Fruit fly (Drosophila melanogaster): Measurements from ENCODE around the gene Sfp24Ba.
A peak's percentile ranks its signal among the peaks of the same experiment; 100 is the strongest.

Gene Sfp24Ba

DNA sequence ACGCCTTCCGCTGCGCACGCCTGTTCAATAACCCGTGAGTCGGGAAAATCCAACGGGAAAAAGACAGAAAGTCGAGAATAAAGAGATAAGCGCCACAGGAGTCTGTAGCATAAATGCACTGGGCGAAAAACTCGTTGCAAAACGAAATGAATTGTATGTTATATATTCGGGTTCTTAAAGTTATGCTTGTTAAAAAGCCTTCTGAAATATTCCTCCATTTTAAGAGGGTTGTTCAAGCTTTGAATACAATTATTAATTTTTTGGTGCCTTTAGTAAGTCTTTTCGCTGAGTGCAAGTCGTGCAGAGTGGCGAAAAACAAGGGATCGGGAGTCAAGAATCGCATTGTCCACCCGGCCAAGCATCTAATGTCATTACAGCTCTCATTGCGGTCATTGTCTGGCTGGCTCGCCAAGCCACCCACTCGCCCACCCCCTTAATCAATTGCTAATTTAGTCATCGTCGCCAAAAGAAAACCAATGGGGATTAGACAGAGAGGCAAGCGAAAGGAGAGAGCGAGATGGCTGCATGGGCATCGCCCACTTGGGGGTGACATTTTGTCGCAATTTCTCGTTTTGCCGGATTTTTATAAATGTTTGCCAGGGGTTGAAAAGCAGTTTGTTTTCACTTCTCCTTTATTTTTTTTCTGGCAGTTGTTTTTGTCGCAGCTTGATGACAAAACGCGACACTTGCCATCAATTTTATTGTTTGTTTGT is 16.9 kb upstream of the Sfp24Ba start (continued):
- no peak for TF ChIP-seq CG14860 (GFP tag; IDR thresholded peaks at IDR 0.05; ENCODE audit: partially characterized antibody)
- TF ChIP-seq BtbVII (GFP tag; optimal IDR thresholded peaks at IDR 0.05), result no peak
- no peak for TF ChIP-seq tup (GFP tag; optimal IDR thresholded peaks at IDR 0.05)
- peak; percentile 2 for TF ChIP-seq CG4424 (GFP tag; optimal IDR thresholded peaks at IDR 0.05)
- TF ChIP-seq CG10321 (GFP tag; IDR thresholded peaks at IDR 0.05), result 0 out of 2 replicates have a peak, but pooled peaks have one; percentile 18
- TF ChIP-seq CG1792 (GFP tag; optimal IDR thresholded peaks at IDR 0.05), result no peak
- TF ChIP-seq Doc2 (GFP tag; IDR thresholded peaks at IDR 0.05), result no peak
- TF ChIP-seq sens (GFP tag), result peak; percentile 84
- no peak for TF ChIP-seq CG9876 (GFP tag; optimal IDR thresholded peaks at IDR 0.05)
- TF ChIP-seq zen (tag; optimal IDR thresholded peaks at IDR 0.05), result peak; percentile 40
- TF ChIP-seq CG10543 (GFP tag; optimal IDR thresholded peaks at IDR 0.05), result no peak
- TF ChIP-seq ttk (GFP tag; IDR thresholded peaks at IDR 0.05), result peak; percentile 22; the same call in 1 of the 2 replicates
- no peak for TF ChIP-seq abd-A (tag; optimal IDR thresholded peaks at IDR 0.05)
- 0 out of 3 replicates have a peak, but pooled peaks have one; percentile 49 for TF ChIP-seq zfh1 (GFP tag; IDR thresholded peaks at IDR 0.05)
- peak; percentile 19 for TF ChIP-seq Chrac-16 (GFP tag; optimal IDR thresholded peaks at IDR 0.05)
- TF ChIP-seq Xrp1 (GFP tag; IDR thresholded peaks at IDR 0.05), result peak; percentile 55; the same call in 1 of the 2 replicates
- peak; percentile 37; the same call in 1 of the 3 replicates for TF ChIP-seq row (GFP tag; IDR thresholded peaks at IDR 0.05)
- no peak for TF ChIP-seq NK7.1 (GFP tag; optimal IDR thresholded peaks at IDR 0.05)
- no peak for TF ChIP-seq CG17612 (GFP tag; IDR thresholded peaks at IDR 0.05)
- TF ChIP-seq unpg (GFP tag; optimal IDR thresholded peaks at IDR 0.05), result peak; percentile 21
- no peak for TF ChIP-seq CG2129 (GFP tag; IDR thresholded peaks at IDR 0.05; ENCODE audit: partially characterized antibody)
- no peak for TF ChIP-seq en (GFP tag; optimal IDR thresholded peaks at IDR 0.05)
- no peak for TF ChIP-seq phol (tag; optimal IDR thresholded peaks at IDR 0.05)
- no peak for TF ChIP-seq pfk (GFP tag; optimal IDR thresholded peaks at IDR 0.05)
- peak; percentile 10 for TF ChIP-seq CG33557 (GFP tag; optimal IDR thresholded peaks at IDR 0.05)
- TF ChIP-seq CG14050 (GFP tag; IDR thresholded peaks at IDR 0.05), result no peak
- TF ChIP-seq CG14710 (tag; optimal IDR thresholded peaks at IDR 0.05), result no peak
- TF ChIP-seq esg (GFP tag; conservative IDR thresholded peaks at IDR 0.05), result no peak
- no peak for TF ChIP-seq CG8290 (GFP tag; optimal IDR thresholded peaks at IDR 0.05)
- TF ChIP-seq CG8290 (tag; optimal IDR thresholded peaks at IDR 0.05), result no peak
- TF ChIP-seq dmrt11E (tag; optimal IDR thresholded peaks at IDR 0.05), result peak; percentile 65
- no peak for TF ChIP-seq CG5180 (GFP tag; optimal IDR thresholded peaks at IDR 0.05)
- no peak for TF ChIP-seq gce (GFP tag; IDR thresholded peaks at IDR 0.05)
- no peak for TF ChIP-seq mirr (GFP tag; optimal IDR thresholded peaks at IDR 0.05)
- TF ChIP-seq CG17328 (GFP tag; IDR thresholded peaks at IDR 0.05), result peak; percentile 29; the same call in 1 of the 2 replicates
- no peak for TF ChIP-seq org-1 (GFP tag; optimal IDR thresholded peaks at IDR 0.05)
- no peak for TF ChIP-seq schlank (tag; optimal IDR thresholded peaks at IDR 0.05)
- peak; percentile 25 for TF ChIP-seq CG7839 (tag; optimal IDR thresholded peaks at IDR 0.05)
- TF ChIP-seq zen2 (GFP tag; IDR thresholded peaks at IDR 0.05; ENCODE audit: partially characterized antibody), result no peak
- peak; percentile 27 for TF ChIP-seq pnt (GFP tag; optimal IDR thresholded peaks at IDR 0.05)
- TF ChIP-seq dm (GFP tag; optimal IDR thresholded peaks at IDR 0.05), result no peak
- no peak for TF ChIP-seq D19B (GFP tag; optimal IDR thresholded peaks at IDR 0.05)
- TF ChIP-seq HmgD (GFP tag; optimal IDR thresholded peaks at IDR 0.05), result no peak
- TF ChIP-seq Sox100B (GFP tag; optimal IDR thresholded peaks at IDR 0.05), result no peak
- no peak for TF ChIP-seq mam (GFP tag; optimal IDR thresholded peaks at IDR 0.05)
- peak; percentile 59 for TF ChIP-seq CG1832 (GFP tag; optimal IDR thresholded peaks at IDR 0.05)
- TF ChIP-seq sima (GFP tag; optimal IDR thresholded peaks at IDR 0.05), result no peak
- TF ChIP-seq slbo (GFP tag; IDR thresholded peaks at IDR 0.05), result no peak
- TF ChIP-seq bsh (GFP tag; optimal IDR thresholded peaks at IDR 0.05), result peak in 1 of 2 experiments; percentile 49
- TF ChIP-seq Lpt (GFP tag; optimal IDR thresholded peaks at IDR 0.05), result no peak
